Worm (Caenorhabditis elegans): Measurements from ENCODE around the gene F23H12.5.

DNA sequence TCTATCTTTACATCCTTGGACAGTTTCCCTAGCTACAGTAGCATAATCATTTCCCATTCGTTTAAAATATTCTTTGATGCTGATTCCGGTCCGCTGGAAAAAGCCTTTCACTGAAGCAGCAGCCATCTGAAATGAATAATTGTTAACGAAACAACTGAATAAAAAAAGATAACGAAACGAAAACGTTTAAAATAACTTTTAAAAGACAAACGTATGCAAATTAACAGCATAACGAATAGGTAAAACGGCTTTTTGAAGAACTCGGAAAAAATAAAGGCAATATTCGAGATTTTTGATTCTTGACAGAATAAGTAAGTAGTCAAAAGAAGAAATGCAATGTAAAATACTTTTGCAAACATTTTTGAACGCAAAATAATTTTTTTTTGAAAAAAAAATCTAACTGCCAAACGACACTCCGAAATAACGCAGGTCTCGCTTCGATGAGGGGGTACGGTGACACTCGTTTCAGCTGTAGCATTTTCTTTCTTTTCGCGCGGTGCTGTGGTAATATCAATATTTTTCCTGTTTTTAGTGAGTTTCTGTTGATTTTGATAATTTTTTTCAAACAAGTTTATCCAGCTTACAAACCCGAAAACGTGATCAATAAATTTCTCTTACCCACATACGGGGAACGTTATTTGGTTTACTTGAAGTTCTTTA lies 40.4 kb upstream of the F23H12.5 start, which contains the start of the genes R04F11.5 and R04F11.2:
- TF ChIP-seq blmp-1 (tag; optimal IDR thresholded peaks at IDR 0.05; ENCODE audit: insufficient read depth) (no peak), ZK546.5 (tag; optimal IDR thresholded peaks at IDR 0.05) (peak; percentile 23), nhr-23 (tag; optimal IDR thresholded peaks at IDR 0.05) (no peak)
